Fruit fly (Drosophila melanogaster) whole organism, embryonic: ENCODE measurements around the gene Scox.

Experiments
- B-H1 ChIP-seq: fragments of 200-800 bp; sonication (Bioruptor generic); IDR thresholded peaks from 3 replicates; pipeline ENCODE4 v1.3.6; 2022; ENCODE audit warnings: missing biosample characterization, missing genetic modification characterization
- CG10565 ChIP-seq: fragments of 200-800 bp; sonication (Bioruptor generic); optimal IDR thresholded peaks from 3 replicates; lab custom pipeline; 2016; ENCODE audit warnings: missing biosample characterization, mild to moderate bottlenecking, missing genetic modification characterization
- CG15601 ChIP-seq: fragments of 200-800 bp; sonication (Bioruptor generic); optimal IDR thresholded peaks from 3 replicates; lab custom pipeline; 2019; ENCODE audit warnings: missing biosample characterization, mild to moderate bottlenecking, missing genetic modification characterization, moderate library complexity
- Hr51 ChIP-seq, 2 experiments: fragments of 200-800 bp; sonication (Bioruptor generic); optimal IDR thresholded peaks; 2 replicates in 1 of 2; 3 replicates in 1 of 2; lab custom pipeline; 2016 to 2018; ENCODE audit warnings: missing biosample characterization in 2 of 2, missing genetic modification characterization in 2 of 2, mild to moderate bottlenecking in 1 of 2, moderate library complexity in 1 of 2
- Optix ChIP-seq: fragments of 200-800 bp; sonication (Bioruptor generic); IDR thresholded peaks from 3 replicates; pipeline ENCODE4 v1.3.6; 2022; ENCODE audit warnings: missing biosample characterization, missing genetic modification characterization
- YL-1 ChIP-seq: fragments of 200-800 bp; sonication (Bioruptor generic); optimal IDR thresholded peaks from 3 replicates; lab custom pipeline; 2017; ENCODE audit warnings: missing biosample characterization, mild to moderate bottlenecking, missing genetic modification characterization

DNA sequence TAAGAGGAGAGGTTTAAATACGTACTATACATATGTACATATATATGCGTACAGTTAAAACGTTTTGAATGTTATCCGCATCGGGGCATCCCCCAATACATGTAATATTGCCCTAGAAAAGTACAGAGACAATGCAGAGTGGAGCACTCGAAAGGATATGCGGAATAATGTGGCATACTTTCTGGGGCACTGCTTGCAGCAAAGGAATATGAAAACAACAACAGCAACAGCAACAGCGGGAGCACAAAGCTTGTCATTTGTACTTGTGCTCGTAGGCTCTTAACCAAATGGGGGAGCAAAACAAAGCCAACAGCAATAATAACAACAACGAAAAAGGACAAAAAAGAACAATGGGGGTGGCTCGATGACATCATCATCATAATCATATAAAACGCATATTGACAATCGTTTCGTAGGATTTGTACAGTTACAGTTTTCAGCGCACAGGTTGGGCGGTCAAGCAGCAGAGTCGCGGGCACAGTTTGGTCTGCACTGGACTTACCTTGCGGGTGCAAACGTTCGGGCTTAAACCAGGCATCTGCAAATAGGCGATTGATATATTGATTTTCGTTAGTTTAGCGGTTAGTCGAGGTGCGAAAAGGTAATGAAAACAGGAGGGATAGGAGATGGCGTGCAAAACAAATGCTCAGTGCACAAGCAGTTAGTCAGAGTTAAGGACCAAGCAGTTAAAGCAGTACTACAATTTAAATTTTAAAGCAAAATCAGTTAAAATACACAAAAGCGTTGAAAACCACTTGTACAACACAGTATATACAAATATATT lies 35.1 kb upstream of the Scox start:
- TF ChIP-seq CG15601 (no peak), Hr51 (GFP tag; optimal IDR thresholded peaks at IDR 0.05; lab: Kevin White, UChicago) (no peak), B-H1 (GFP tag; lab: Robert Waterston, UW) (no peak), YL-1 (GFP tag; lab: Kevin White, UChicago) (no peak), Optix (no peak), CG10565 (GFP tag; lab: Kevin White, UChicago) (no peak)
